Fruit fly (Drosophila melanogaster) whole organism, prepupa: Measurements from ENCODE around the gene CG3690.

Experiments
- Blimp-1 ChIP-seq: fragments of 200-800 bp; sonication (Bioruptor generic); optimal IDR thresholded peaks from 3 replicates; lab custom pipeline; 2017; ENCODE audit warnings: missing biosample characterization, missing genetic modification characterization, mild to moderate bottlenecking, moderate library complexity, missing genetic modification reagents
- CG10631 ChIP-seq: fragments of 200-800 bp; sonication (Bioruptor generic); optimal IDR thresholded peaks from 2 replicates; lab custom pipeline; 2016; ENCODE audit warnings: missing biosample characterization, missing genetic modification characterization
- CG10669 ChIP-seq: fragments of 200-800 bp; sonication (Bioruptor generic); optimal IDR thresholded peaks from 3 replicates; lab custom pipeline; 2018; ENCODE audit warnings: missing biosample characterization, mild to moderate bottlenecking, missing genetic modification characterization, moderate library complexity
- CG32006 ChIP-seq: fragments of 200-800 bp; sonication (Bioruptor generic); optimal IDR thresholded peaks from 3 replicates; lab custom pipeline; 2017; ENCODE audit warnings: missing biosample characterization, mild to moderate bottlenecking, missing genetic modification characterization
- CG6792 ChIP-seq: fragments of 200-800 bp; sonication (Bioruptor generic); optimal IDR thresholded peaks from 3 replicates; lab custom pipeline; 2016; ENCODE audit warnings: missing biosample characterization, missing genetic modification characterization
- CG7368 ChIP-seq: fragments of 200-800 bp; sonication (Bioruptor generic); optimal IDR thresholded peaks from 3 replicates; lab custom pipeline; 2016; ENCODE audit warnings: missing biosample characterization, missing genetic modification characterization
- Ets21C ChIP-seq: fragments of 200-800 bp; sonication (Bioruptor generic); optimal IDR thresholded peaks from 3 replicates; lab custom pipeline; 2016; ENCODE audit warnings: missing biosample characterization, missing genetic modification characterization
- Hr38 ChIP-seq: sonication (Bioruptor generic); optimal IDR thresholded peaks from 2 replicates; lab custom pipeline; 2016; ENCODE audit warnings: missing biosample characterization, missing genetic modification characterization
- Lpt ChIP-seq: fragments of 200-800 bp; sonication (Bioruptor generic); optimal IDR thresholded peaks from 3 replicates; lab custom pipeline; 2016; ENCODE audit warnings: missing biosample characterization, missing genetic modification characterization
- Met ChIP-seq: fragments of 200-800 bp; sonication (Bioruptor generic); optimal IDR thresholded peaks from 3 replicates; lab custom pipeline; 2016; ENCODE audit warnings: missing biosample characterization, missing genetic modification characterization
- Smox ChIP-seq: fragments of 200-800 bp; sonication (Bioruptor generic); optimal IDR thresholded peaks from 3 replicates; lab custom pipeline; 2016; ENCODE audit warnings: missing biosample characterization, missing genetic modification characterization
- dsx ChIP-seq: fragments of 200-800 bp; optimal IDR thresholded peaks from 3 replicates; lab custom pipeline; 2019; ENCODE audit warnings: missing biosample characterization, mild to moderate bottlenecking, missing genetic modification characterization, moderate library complexity; ENCODE audit not compliant: poor library complexity, severe bottlenecking
- eg ChIP-seq: fragments of 200-800 bp; sonication (Bioruptor generic); IDR thresholded peaks from 3 replicates; pipeline ENCODE4 v1.3.6; 2022; ENCODE audit warnings: missing biosample characterization, missing genetic modification characterization
- svp ChIP-seq: fragments of 200-800 bp; sonication (Bioruptor generic); peaks from one replicate; lab custom pipeline; 2016; ENCODE audit warnings: missing biosample characterization, missing genetic modification characterization

DNA sequence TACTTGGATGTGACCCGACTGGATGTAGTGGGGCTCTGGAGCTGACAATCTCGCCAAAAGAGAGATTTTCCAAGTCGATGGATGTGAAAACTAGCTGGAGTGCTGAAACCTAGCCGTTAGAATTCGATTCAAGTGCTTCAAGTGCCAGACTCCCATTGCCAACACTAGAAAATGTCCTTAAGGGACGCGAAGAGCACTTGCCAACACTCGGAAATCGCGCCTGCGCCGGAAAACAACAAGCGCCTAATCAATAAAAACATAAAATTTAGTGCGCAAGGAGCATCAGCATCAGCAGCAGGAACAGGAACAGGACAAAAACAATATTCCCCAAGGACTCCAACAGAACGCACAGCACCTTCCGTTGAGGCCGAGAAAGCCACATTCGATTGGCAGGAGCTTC is 18.8 kb downstream of the CG3690 start:
- TF ChIP-seq CG10631 (GFP tag; lab: Kevin White, UChicago) (no peak), CG6792 (no peak), Blimp-1 (GFP tag; lab: Kevin White, UChicago) (no peak), svp (GFP tag; lab: Kevin White, UChicago) (no peak), CG7368 (no peak), Lpt (GFP tag; lab: Kevin White, UChicago) (no peak), CG32006 (GFP tag; lab: Kevin White, UChicago) (no peak), CG10669 (GFP tag; lab: Kevin White, UChicago) (no peak), Met (no peak), eg (GFP tag; lab: Robert Waterston, UW) (no peak), Smox (GFP tag; lab: Kevin White, UChicago) (no peak), Hr38 (GFP tag; lab: Kevin White, UChicago) (no peak), dsx (GFP tag; lab: Kevin White, UChicago) (no peak), Ets21C (no peak)
